Fruit fly (Drosophila melanogaster) whole organism, pupa: ENCODE data around the gene CG7017.

Experiments used
- CG15710 ChIP-seq: fragments of 200-800 bp; sonication (Bioruptor generic); optimal IDR thresholded peaks from 2 replicates; lab custom pipeline; 2018; ENCODE audit warnings: missing biosample characterization, mild to moderate bottlenecking, missing genetic modification characterization, moderate library complexity
- CG17806 ChIP-seq: fragments of 200-800 bp; sonication (Bioruptor generic); optimal IDR thresholded peaks from 2 replicates; lab custom pipeline; 2018; ENCODE audit warnings: missing biosample characterization, mild to moderate bottlenecking, missing genetic modification characterization, moderate library complexity
- CG8159 ChIP-seq: fragments of 200-800 bp; sonication (Bioruptor generic); optimal IDR thresholded peaks from 3 replicates; lab custom pipeline; 2018; ENCODE audit warnings: missing biosample characterization, mild to moderate bottlenecking, missing genetic modification characterization, moderate library complexity
- CG8301 ChIP-seq: fragments of 200-800 bp; sonication (Bioruptor generic); optimal IDR thresholded peaks from 2 replicates; lab custom pipeline; 2018; ENCODE audit warnings: missing biosample characterization, mild to moderate bottlenecking, missing genetic modification characterization
- EcR ChIP-seq: fragments of 200-800 bp; sonication (Bioruptor generic); optimal IDR thresholded peaks from 3 replicates; lab custom pipeline; 2019; ENCODE audit warnings: missing biosample characterization, missing genetic modification characterization, mild to moderate bottlenecking, moderate library complexity, missing genetic modification reagents
- Ets98B ChIP-seq: fragments of 200-800 bp; sonication (Bioruptor generic); IDR thresholded peaks from 2 replicates; pipeline ENCODE4 v1.3.6; 2022; ENCODE audit warnings: missing biosample characterization, missing genetic modification characterization
- Pif1A ChIP-seq: fragments of 200-800 bp; sonication (Bioruptor generic); optimal IDR thresholded peaks from 3 replicates; lab custom pipeline; 2016; ENCODE audit warnings: missing biosample characterization, missing genetic modification characterization

dm6 chr3L:20203587-20203986 is 8.3 kb downstream of the CG7017 start, which contains the start of gene CG7298:
- TF ChIP-seq CG8159 (tag; lab: Kevin White, UChicago) (no peak), CG17806 (tag; lab: Kevin White, UChicago) (no peak), EcR (GFP tag; lab: Kevin White, UChicago) (no peak), Pif1A (GFP tag; lab: Kevin White, UChicago) (no peak), CG15710 (tag; lab: Kevin White, UChicago) (no peak), Ets98B (GFP tag; lab: Robert Waterston, UW) (no peak), CG8301 (tag; lab: Kevin White, UChicago) (no peak)
